Worm (Caenorhabditis elegans): ENCODE results near the gene K02F3.2.

K02F3.2 gene

DNA sequence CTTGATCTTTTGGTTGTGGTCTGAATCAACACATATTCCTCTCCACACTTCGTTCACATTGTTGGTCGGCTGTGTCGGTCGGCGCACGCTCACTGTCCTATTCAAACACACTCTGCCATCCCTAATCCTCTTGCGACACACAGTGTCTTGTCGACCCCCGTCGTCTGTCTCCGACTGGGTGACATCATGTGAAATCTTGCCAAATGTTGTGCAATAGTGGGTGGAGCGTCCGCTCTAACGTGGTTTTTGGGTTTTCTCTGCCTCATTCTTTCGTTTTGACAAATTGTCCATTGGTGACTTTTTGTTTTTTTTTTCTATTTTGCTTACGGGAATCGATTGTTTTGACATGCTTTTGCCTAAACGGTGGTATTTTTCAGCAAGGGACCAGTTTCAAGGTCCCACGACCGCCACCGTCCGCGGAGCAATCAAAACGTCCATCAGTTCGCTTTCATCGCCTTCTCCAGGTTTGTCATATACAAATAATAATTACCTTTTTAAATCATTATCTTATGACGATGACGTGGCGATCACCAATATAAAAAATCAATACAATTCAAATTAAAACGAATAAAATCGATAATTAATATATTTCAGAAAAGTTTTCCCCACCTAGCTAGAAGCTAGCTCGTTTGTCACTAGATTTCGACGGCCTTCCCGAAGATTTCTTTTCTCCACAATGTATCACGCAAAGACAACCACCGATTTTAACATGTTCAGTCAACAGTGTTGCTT, 11.8 kb upstream of the K02F3.2 start (continued):
- TF ChIP-seq Y79H2A.3 (GFP tag; conservative IDR thresholded peaks at IDR 0.05) (0 out of 2 replicates have a peak, but pooled peaks have one; percentile 40), zim-3 (tag; optimal IDR thresholded peaks at IDR 0.05) (no peak), F39B2.1 (GFP tag; IDR thresholded peaks at IDR 0.05) (no peak), Y53G8AR.9 (GFP tag; conservative IDR thresholded peaks at IDR 0.05) (no peak; the same call in 1 of the 2 replicates), Y95B8A.8 (GFP tag; IDR thresholded peaks at IDR 0.05) (no peak), lag-1 (GFP tag; IDR thresholded peaks at IDR 0.05) (no peak), sea-2 (GFP tag; IDR thresholded peaks at IDR 0.05) (no peak), mcd-1 (GFP tag; IDR thresholded peaks at IDR 0.05) (peak; percentile 73), let-607 (tag; optimal IDR thresholded peaks at IDR 0.05) (peak; percentile 43 to 54), zfh-2 (GFP tag; conservative IDR thresholded peaks at IDR 0.05) (peak; percentile 92), die-1 (tag; optimal IDR thresholded peaks at IDR 0.05) (peak; percentile 35), pha-4 (tag; optimal IDR thresholded peaks at IDR 0.05) (peak; percentile 89), fkh-3 (tag; optimal IDR thresholded peaks at IDR 0.05) (no peak), C17E4.6 (GFP tag; IDR thresholded peaks at IDR 0.05) (no peak), bed-2 (GFP tag; IDR thresholded peaks at IDR 0.05) (no peak), Y67H2A.10 (GFP tag; conservative IDR thresholded peaks at IDR 0.05) (no peak), F52B5.7 (tag; optimal IDR thresholded peaks at IDR 0.05) (peak; percentile 4), chd-7 (tag; optimal IDR thresholded peaks at IDR 0.05) (peak; percentile 85), akir-1 (GFP tag; optimal IDR thresholded peaks at IDR 0.05) (no peak), unc-62 (GFP tag; optimal IDR thresholded peaks at IDR 0.05) (peak; percentile 82), C06A6.2 (GFP tag; conservative IDR thresholded peaks at IDR 0.05) (peak; percentile 70; the same call in 1 of the 2 replicates), dox-1 (GFP tag; IDR thresholded peaks at IDR 0.05) (peak; percentile 89), ccch-3 (GFP tag; optimal IDR thresholded peaks at IDR 0.05) (no peak), Y53F4B.3 (GFP tag; IDR thresholded peaks at IDR 0.05) (no peak), ztf-3 (GFP tag; optimal IDR thresholded peaks at IDR 0.05) (no peak), athp-1 (tag; optimal IDR thresholded peaks at IDR 0.05) (no peak), snpc-4 (GFP tag; optimal IDR thresholded peaks at IDR 0.05) (no peak), snpc-4 (tag; optimal IDR thresholded peaks at IDR 0.05) (peak in 3 of 4 experiments; percentile 16 to 54 (median 53)), egl-44 (GFP tag; IDR thresholded peaks at IDR 0.05) (peak; percentile 39; the same call in 1 of the 2 replicates), ztf-22 (GFP tag; optimal IDR thresholded peaks at IDR 0.05) (no peak), aptf-3 (GFP tag; IDR thresholded peaks at IDR 0.05) (no peak), lsy-27 (tag; optimal IDR thresholded peaks at IDR 0.05; ENCODE audit: borderline replicate concordance, insufficient read depth) (no peak), ekl-4 (GFP tag; IDR thresholded peaks at IDR 0.05) (peak; percentile 81), atf-7 (tag; optimal IDR thresholded peaks at IDR 0.05) (peak; percentile 98), lin-54 (GFP tag; optimal IDR thresholded peaks at IDR 0.05) (peak; percentile 60), rpc-1 (optimal IDR thresholded peaks at IDR 0.05) (no peak), rpc-1 (tag; optimal IDR thresholded peaks at IDR 0.05) (no peak), ztf-25 (GFP tag; IDR thresholded peaks at IDR 0.05) (no peak), cebp-1 (GFP tag; IDR thresholded peaks at IDR 0.05) (peak; percentile 98), cebp-1 (tag; optimal IDR thresholded peaks at IDR 0.05) (peak; percentile 98), F57C9.4 (tag; optimal IDR thresholded peaks at IDR 0.05) (no peak), tlf-1 (GFP tag; optimal IDR thresholded peaks at IDR 0.05) (peak; percentile 87), aptf-2 (GFP tag; conservative IDR thresholded peaks at IDR 0.05) (no peak), K11D2.4 (GFP tag; IDR thresholded peaks at IDR 0.05) (peak; percentile 79), ztf-18 (tag; optimal IDR thresholded peaks at IDR 0.05) (peak; percentile 33), egrh-3 (GFP tag; IDR thresholded peaks at IDR 0.05) (no peak), lin-40 (tag; optimal IDR thresholded peaks at IDR 0.05) (peak; percentile 89), hsf-1 (GFP tag; IDR thresholded peaks at IDR 0.05) (0 out of 2 replicates have a peak, but pooled peaks have one; percentile 37)
